Worm (Caenorhabditis elegans) whole organism, L3 larva: ENCODE measurements around the gene M04B2.6.

Source experiments
- R02D3.7 ChIP-seq: fragments of 150-350 bp; optimal IDR thresholded peaks from 2 replicates; lab custom pipeline; 2014; ENCODE audit warnings: missing biosample characterization, missing genetic modification characterization
- ZK546.5 ChIP-seq: sonication (generic microtip); optimal IDR thresholded peaks from 2 replicates; lab custom pipeline; 2017; ENCODE audit warnings: missing biosample characterization, missing genetic modification characterization
- ama-1 ChIP-seq: fragments of 150-350 bp; optimal IDR thresholded peaks from 2 replicates; lab custom pipeline; 2018
- ceh-16 ChIP-seq: sonication (generic microtip); optimal IDR thresholded peaks from 2 replicates; lab custom pipeline; 2017; ENCODE audit warnings: missing biosample characterization, missing genetic modification characterization
- ceh-28 ChIP-seq: fragments of 150-350 bp; optimal IDR thresholded peaks from 2 replicates; lab custom pipeline; 2014; ENCODE audit warnings: missing biosample characterization, missing genetic modification reagents, missing genetic modification characterization
- ceh-9 ChIP-seq: sonication (generic microtip); optimal IDR thresholded peaks from 2 replicates; lab custom pipeline; 2018; ENCODE audit warnings: missing biosample characterization, missing genetic modification characterization
- daf-12 ChIP-seq: fragments of 150-350 bp; optimal IDR thresholded peaks from 2 replicates; lab custom pipeline; 2014; ENCODE audit warnings: missing biosample characterization, missing genetic modification reagents, missing genetic modification characterization
- egl-27 ChIP-seq: sonication (generic microtip); optimal IDR thresholded peaks from 4 replicates; lab custom pipeline; 2017; ENCODE audit warnings: missing biosample characterization, missing genetic modification reagents, missing genetic modification characterization
- egl-5 ChIP-seq: fragments of 150-350 bp; optimal IDR thresholded peaks from 2 replicates; lab custom pipeline; 2017; ENCODE audit warnings: missing biosample characterization, missing genetic modification reagents, missing genetic modification characterization, inconsistent platforms
- elt-1 ChIP-seq: fragments of 150-350 bp; optimal IDR thresholded peaks from 2 replicates; lab custom pipeline; 2014; ENCODE audit warnings: missing biosample characterization, missing genetic modification characterization
- elt-2 ChIP-seq: sonication (generic microtip); optimal IDR thresholded peaks from 2 replicates; lab custom pipeline; 2016; ENCODE audit warnings: missing genetic modification reagents, mild to moderate bottlenecking, missing genetic modification characterization, missing compliant biosample characterization
- elt-3 ChIP-seq, 3 experiments: fragments of 150-350 bp in 1 of 3; sonication (generic microtip) in 2 of 3; optimal IDR thresholded peaks; 2 replicates in 2 of 3; 4 replicates in 1 of 3; lab custom pipeline; 2014 to 2017; ENCODE audit warnings: missing biosample characterization in 3 of 3, missing genetic modification characterization in 3 of 3
- eor-1 ChIP-seq, 2 experiments: fragments of 150-350 bp; optimal IDR thresholded peaks; 2 replicates each; lab custom pipeline; 2014 to 2018; ENCODE audit warnings: missing biosample characterization in 2 of 2, missing genetic modification characterization in 2 of 2
- fkh-10 ChIP-seq: sonication (generic microtip); optimal IDR thresholded peaks from 2 replicates; lab custom pipeline; 2017; ENCODE audit warnings: missing biosample characterization, missing genetic modification reagents, missing genetic modification characterization
- fos-1 ChIP-seq: fragments of 150-350 bp; optimal IDR thresholded peaks from 2 replicates; lab custom pipeline; 2014; ENCODE audit warnings: missing biosample characterization, missing genetic modification characterization
- hmg-11 ChIP-seq: sonication (generic microtip); optimal IDR thresholded peaks from 2 replicates; lab custom pipeline; 2016; ENCODE audit warnings: missing genetic modification characterization, missing compliant biosample characterization
- jun-1 ChIP-seq: fragments of 150-350 bp; optimal IDR thresholded peaks from 2 replicates; lab custom pipeline; 2014; ENCODE audit warnings: missing biosample characterization, missing genetic modification reagents, missing genetic modification characterization
- lin-15B ChIP-seq: fragments of 150-350 bp; optimal IDR thresholded peaks from 2 replicates; lab custom pipeline; 2014; ENCODE audit warnings: missing biosample characterization, missing genetic modification characterization
- lin-39 ChIP-seq: fragments of 150-350 bp; optimal IDR thresholded peaks from 2 replicates; lab custom pipeline; 2018; ENCODE audit warnings: missing biosample characterization, missing genetic modification reagents, missing genetic modification characterization
- lsy-12 ChIP-seq: sonication (generic microtip); optimal IDR thresholded peaks from 2 replicates; lab custom pipeline; 2016; ENCODE audit warnings: mild to moderate bottlenecking, missing genetic modification characterization, missing compliant biosample characterization
- mdl-1 ChIP-seq: fragments of 150-350 bp; optimal IDR thresholded peaks from 2 replicates; lab custom pipeline; 2014; ENCODE audit warnings: missing biosample characterization, missing genetic modification characterization
- nfya-1 ChIP-seq: sonication (generic microtip); optimal IDR thresholded peaks from 2 replicates; lab custom pipeline; 2017; ENCODE audit warnings: missing genetic modification characterization, mild to moderate bottlenecking, missing compliant biosample characterization, antibody characterized with exemption, moderate library complexity; ENCODE audit not compliant: insufficient read depth
- nhr-12 ChIP-seq: fragments of 150-350 bp; optimal IDR thresholded peaks from 2 replicates; lab custom pipeline; 2014; ENCODE audit warnings: missing biosample characterization, missing genetic modification characterization
- nhr-23 ChIP-seq: fragments of 150-350 bp; optimal IDR thresholded peaks from 2 replicates; lab custom pipeline; 2014; ENCODE audit warnings: missing biosample characterization, missing genetic modification reagents, missing genetic modification characterization
- nhr-25 ChIP-seq: sonication (generic microtip); optimal IDR thresholded peaks from 2 replicates; lab custom pipeline; 2017; ENCODE audit warnings: missing biosample characterization, missing genetic modification characterization
- nhr-28 ChIP-seq: fragments of 150-350 bp; optimal IDR thresholded peaks from 2 replicates; lab custom pipeline; 2014; ENCODE audit warnings: missing biosample characterization, missing genetic modification characterization
- nhr-43 ChIP-seq: sonication (generic microtip); optimal IDR thresholded peaks from 2 replicates; lab custom pipeline; 2016; ENCODE audit warnings: mild to moderate bottlenecking, missing genetic modification characterization, missing compliant biosample characterization; ENCODE audit not compliant: poor library complexity, severe bottlenecking
- nhr-67 ChIP-seq: fragments of 150-350 bp; optimal IDR thresholded peaks from 2 replicates; lab custom pipeline; 2014; ENCODE audit warnings: missing biosample characterization, missing genetic modification characterization
- nhr-77 ChIP-seq: fragments of 150-350 bp; optimal IDR thresholded peaks from 2 replicates; lab custom pipeline; 2014; ENCODE audit warnings: missing biosample characterization, missing genetic modification characterization
- pha-4 ChIP-seq: fragments of 150-350 bp; optimal IDR thresholded peaks from 2 replicates; lab custom pipeline; 2014; ENCODE audit warnings: missing biosample characterization, missing genetic modification reagents, missing genetic modification characterization
- pqm-1 ChIP-seq: fragments of 150-350 bp; optimal IDR thresholded peaks from 2 replicates; lab custom pipeline; 2017; ENCODE audit warnings: missing biosample characterization, missing genetic modification characterization, inconsistent platforms
- sea-2 ChIP-seq: fragments of 150-350 bp; sonication (generic microtip); optimal IDR thresholded peaks from 4 replicates; lab custom pipeline; 2014; ENCODE audit warnings: missing biosample characterization, missing genetic modification reagents, missing genetic modification characterization
- skn-1 ChIP-seq: fragments of 150-350 bp; optimal IDR thresholded peaks from 2 replicates; lab custom pipeline; 2014; ENCODE audit warnings: missing biosample characterization, missing genetic modification characterization
- tbx-2 ChIP-seq: sonication (generic microtip); optimal IDR thresholded peaks from 2 replicates; lab custom pipeline; 2016; ENCODE audit warnings: mild to moderate bottlenecking, missing genetic modification characterization, missing compliant biosample characterization
- unc-39 ChIP-seq: sonication (generic microtip); optimal IDR thresholded peaks from 4 replicates; lab custom pipeline; 2017; ENCODE audit warnings: missing biosample characterization, missing genetic modification characterization
- unc-62 ChIP-seq: fragments of 150-350 bp; sonication (generic microtip); optimal IDR thresholded peaks from 4 replicates; lab custom pipeline; 2014; ENCODE audit warnings: missing biosample characterization, missing genetic modification reagents, missing genetic modification characterization
- zag-1 ChIP-seq: fragments of 150-350 bp; optimal IDR thresholded peaks from 2 replicates; lab custom pipeline; 2014; ENCODE audit warnings: missing biosample characterization, missing genetic modification characterization
- ztf-11 ChIP-seq: fragments of 150-350 bp; optimal IDR thresholded peaks from 2 replicates; lab custom pipeline; 2014; ENCODE audit warnings: missing biosample characterization, missing genetic modification characterization
- ztf-4 ChIP-seq: fragments of 150-350 bp; optimal IDR thresholded peaks from 2 replicates; lab custom pipeline; 2014; ENCODE audit warnings: missing biosample characterization, missing genetic modification characterization

The M04B2.6 gene

DNA sequence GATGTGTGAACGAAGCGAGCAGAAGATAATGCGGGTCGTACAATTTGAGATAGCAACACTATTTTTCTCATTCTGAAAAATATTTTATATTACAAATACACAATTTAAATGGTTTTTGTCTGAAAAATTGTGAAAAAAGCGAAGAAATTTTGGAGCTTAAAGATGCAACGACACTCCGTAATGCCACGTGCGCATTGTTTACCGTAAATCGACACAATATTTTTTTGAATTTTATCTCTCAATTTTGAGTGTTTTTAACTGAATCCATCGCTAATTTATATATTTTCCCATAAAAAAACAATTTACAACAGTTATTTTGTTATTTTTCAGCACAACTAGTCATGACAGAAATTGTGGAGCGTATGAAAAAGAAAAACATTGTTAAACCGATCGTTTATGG is 10.4 kb upstream of the M04B2.6 start, which contains the start of the genes M04B2.4 and gfl-1:
Gene M04B2.4, minus strand, starts transcription at position 72 of the 400 bp plus-strand sequence.
Gene gfl-1, plus strand, starts transcription at position 331 of the 400 bp plus-strand sequence.
- TF ChIP-seq lin-15B (tag; lab: Kevin White, UChicago) (peak; percentile 23), nfya-1 (tag; lab: Kevin White, UChicago) (peak; percentile 44), unc-39 (tag; lab: Kevin White, UChicago) (no peak), R02D3.7 (peak; percentile 93), ztf-4 (tag; lab: Kevin White, UChicago) (no peak), ama-1 (lab: Kevin White, UChicago) (no peak), daf-12 (tag; lab: Kevin White, UChicago) (no peak), hmg-11 (tag; lab: Kevin White, UChicago) (no peak), ceh-16 (tag; lab: Kevin White, UChicago) (no peak), egl-27 (tag; lab: Kevin White, UChicago) (no peak), lin-39 (no peak), fos-1 (tag; lab: Kevin White, UChicago) (no peak), zag-1 (tag; lab: Kevin White, UChicago) (no peak), tbx-2 (tag; lab: Kevin White, UChicago) (no peak), pha-4 (tag; lab: Kevin White, UChicago) (peak; percentile 64), nhr-67 (tag; lab: Kevin White, UChicago) (no peak), elt-2 (tag; lab: Kevin White, UChicago) (peak; percentile 1), pqm-1 (tag; lab: Kevin White, UChicago) (peak; percentile 10), ceh-9 (tag; lab: Kevin White, UChicago) (no peak), nhr-25 (tag; lab: Kevin White, UChicago) (no peak)

- TF ChIP-seq nhr-23 (tag; lab: Kevin White, UChicago), result no peak
- TF ChIP-seq daf-12 (tag; lab: Kevin White, UChicago), result no peak
- TF ChIP-seq egl-27 (tag; lab: Kevin White, UChicago), result no peak
- no peak for TF ChIP-seq elt-3 (tag; optimal IDR thresholded peaks at IDR 0.05; lab: Kevin White, UChicago)
- no peak for TF ChIP-seq mdl-1 (tag; lab: Kevin White, UChicago)
- TF ChIP-seq fkh-10 (GFP tag; lab: Kevin White, UChicago), result no peak
- no peak for TF ChIP-seq nhr-77 (tag; lab: Kevin White, UChicago)
- no peak for TF ChIP-seq nhr-28 (tag; lab: Kevin White, UChicago)
- TF ChIP-seq elt-1 (tag; lab: Kevin White, UChicago), result no peak
- TF ChIP-seq unc-62 (GFP tag; lab: Kevin White, UChicago), result no peak
- no peak for TF ChIP-seq ztf-11 (tag; lab: Kevin White, UChicago)
- no peak for TF ChIP-seq ZK546.5
- TF ChIP-seq ama-1 (lab: Kevin White, UChicago), result no peak
- no peak for TF ChIP-seq lsy-12 (tag; lab: Kevin White, UChicago)
- no peak for TF ChIP-seq jun-1 (tag; lab: Kevin White, UChicago)
These were observed 6.1 kb downstream of the M04B2.6 start, which contains the start of gene twk-25 for ce11 chrIV:11504416-11504815. TSS of gene twk-25 (plus strand) at chrIV:11504716.

- TF ChIP-seq unc-62 (GFP tag; lab: Kevin White, UChicago), result no peak
- no peak for TF ChIP-seq R02D3.7
- TF ChIP-seq ceh-28, result peak; percentile 13
- no peak for TF ChIP-seq sea-2 (GFP tag; lab: Kevin White, UChicago)
- no peak for TF ChIP-seq egl-27 (tag; lab: Kevin White, UChicago)
- no peak for TF ChIP-seq nhr-43 (tag; lab: Kevin White, UChicago)
- no peak for TF ChIP-seq unc-39 (tag; lab: Kevin White, UChicago)
- TF ChIP-seq nhr-23 (tag; lab: Kevin White, UChicago), result peak; percentile 53
- no peak for TF ChIP-seq eor-1 (tag; optimal IDR thresholded peaks at IDR 0.05; lab: Kevin White, UChicago)
- no peak for TF ChIP-seq egl-5 (tag; lab: Kevin White, UChicago)
- no peak for TF ChIP-seq skn-1
- no peak for TF ChIP-seq elt-2 (tag; lab: Kevin White, UChicago)
- TF ChIP-seq ceh-9 (tag; lab: Kevin White, UChicago), result no peak
- no peak for TF ChIP-seq nhr-12 (tag; lab: Kevin White, UChicago)
- no peak for TF ChIP-seq ZK546.5
These were observed 6.9 kb downstream of the M04B2.6 start for ce11 chrIV:11503654-11504053.
